Fruit fly (Drosophila melanogaster) whole organism, embryonic: ENCODE results near the gene CG15395.

Experiments
- CG10209 ChIP-seq: fragments of 200-800 bp; sonication (Bioruptor generic); optimal IDR thresholded peaks from 3 replicates; lab custom pipeline; 2017; ENCODE audit warnings: missing biosample characterization, mild to moderate bottlenecking, missing genetic modification characterization, missing genetic modification reagents
- CG10321 ChIP-seq: fragments of 200-800 bp; sonication (Bioruptor generic); IDR thresholded peaks from 2 replicates; pipeline ENCODE4 v1.3.6; 2022; ENCODE audit warnings: missing biosample characterization, missing genetic modification characterization
- CG10431 ChIP-seq: fragments of 200-800 bp; sonication (Bioruptor generic); optimal IDR thresholded peaks from 3 replicates; lab custom pipeline; 2018; ENCODE audit warnings: missing biosample characterization, mild to moderate bottlenecking, missing genetic modification characterization
- CG11085 ChIP-seq: fragments of 200-800 bp; sonication (Bioruptor generic); IDR thresholded peaks from 2 replicates; pipeline ENCODE4 v1.3.6; 2022; ENCODE audit warnings: missing biosample characterization, missing genetic modification characterization
- CG11504 ChIP-seq: fragments of 200-800 bp; sonication (Bioruptor generic); optimal IDR thresholded peaks from 3 replicates; lab custom pipeline; 2019; ENCODE audit warnings: missing biosample characterization, mild to moderate bottlenecking, missing genetic modification characterization, moderate library complexity
- CG11696 ChIP-seq: fragments of 200-800 bp; sonication (Bioruptor generic); IDR thresholded peaks from 2 replicates; pipeline ENCODE4 v1.3.6; 2022; ENCODE audit warnings: missing biosample characterization, missing genetic modification characterization
- CG13287 ChIP-seq: fragments of 200-800 bp; sonication (Bioruptor generic); IDR thresholded peaks from 2 replicates; pipeline ENCODE4 v1.3.6; 2022; ENCODE audit warnings: missing biosample characterization, missing genetic modification characterization; ENCODE audit not compliant: partially characterized antibody
- CG13894 ChIP-seq: fragments of 200-800 bp; sonication (Bioruptor generic); optimal IDR thresholded peaks from 3 replicates; lab custom pipeline; 2018; ENCODE audit warnings: missing biosample characterization, mild to moderate bottlenecking, missing genetic modification characterization, moderate library complexity
- CG14014 ChIP-seq: fragments of 200-800 bp; sonication (Bioruptor generic); IDR thresholded peaks from 2 replicates; pipeline ENCODE4 v1.3.6; 2022; ENCODE audit warnings: missing biosample characterization, missing genetic modification characterization
- CG14050 ChIP-seq: fragments of 200-800 bp; sonication (Bioruptor generic); IDR thresholded peaks from 3 replicates; pipeline ENCODE4 v1.3.6; 2022; ENCODE audit warnings: missing biosample characterization, missing genetic modification characterization
- CG15269 ChIP-seq: fragments of 200-800 bp; sonication (Bioruptor generic); optimal IDR thresholded peaks from 2 replicates; lab custom pipeline; 2018; ENCODE audit warnings: missing biosample characterization, mild to moderate bottlenecking, missing genetic modification characterization, moderate library complexity
- CG1603 ChIP-seq: fragments of 200-800 bp; sonication (Bioruptor generic); optimal IDR thresholded peaks from 2 replicates; lab custom pipeline; 2019; ENCODE audit warnings: missing biosample characterization, mild to moderate bottlenecking, missing genetic modification characterization, moderate library complexity
- CG1832 ChIP-seq: fragments of 200-800 bp; sonication (Bioruptor generic); optimal IDR thresholded peaks from 2 replicates; lab custom pipeline; 2017; ENCODE audit warnings: missing biosample characterization, mild to moderate bottlenecking, missing genetic modification characterization, inconsistent platforms
- CG32767 ChIP-seq: fragments of 200-800 bp; sonication (Bioruptor generic); IDR thresholded peaks from 2 replicates; pipeline ENCODE4 v1.3.6; 2022; ENCODE audit warnings: missing biosample characterization, missing genetic modification characterization
- CG3726 ChIP-seq: fragments of 200-800 bp; sonication (Bioruptor generic); IDR thresholded peaks from 3 replicates; pipeline ENCODE4, ENCODE4 v1.3.6; 2022; ENCODE audit warnings: missing biosample characterization, missing genetic modification characterization
- CG5180 ChIP-seq: fragments of 200-800 bp; sonication (Bioruptor generic); optimal IDR thresholded peaks from 3 replicates; lab custom pipeline; 2017; ENCODE audit warnings: missing biosample characterization, missing genetic modification characterization, mild to moderate bottlenecking, moderate library complexity, missing genetic modification reagents
- CG5245 ChIP-seq: fragments of 200-800 bp; sonication (Bioruptor generic); optimal IDR thresholded peaks from 3 replicates; lab custom pipeline; 2016; ENCODE audit warnings: missing biosample characterization, missing genetic modification characterization
- CG5953 ChIP-seq: fragments of 200-800 bp; sonication (Bioruptor generic); IDR thresholded peaks from 2 replicates; pipeline ENCODE4 v1.3.6; 2022; ENCODE audit warnings: missing biosample characterization, missing genetic modification characterization
- CG6175 ChIP-seq: fragments of 200-800 bp; sonication (Bioruptor generic); IDR thresholded peaks from 3 replicates; pipeline ENCODE4 v1.3.6; 2022; ENCODE audit warnings: missing biosample characterization, missing genetic modification characterization
- CG8478 ChIP-seq: fragments of >200 bp; optimal IDR thresholded peaks from 2 replicates; lab custom pipeline; 2018
- CG9797 ChIP-seq: fragments of 200-800 bp; sonication (Bioruptor generic); optimal IDR thresholded peaks from 3 replicates; lab custom pipeline; 2018; ENCODE audit warnings: missing biosample characterization, mild to moderate bottlenecking, missing genetic modification characterization
- Dbx ChIP-seq: fragments of 200-800 bp; sonication (Bioruptor generic); IDR thresholded peaks from 3 replicates; pipeline ENCODE4 v1.3.6; 2022; ENCODE audit warnings: missing biosample characterization, missing genetic modification characterization
- Doc2 ChIP-seq: fragments of 200-800 bp; sonication (Bioruptor generic); IDR thresholded peaks from 2 replicates; pipeline ENCODE4 v1.3.6; 2022; ENCODE audit warnings: missing biosample characterization, missing genetic modification characterization
- Gsc ChIP-seq: fragments of 200-800 bp; sonication (Bioruptor generic); IDR thresholded peaks from 2 replicates; pipeline ENCODE4 v1.3.6; 2022; ENCODE audit warnings: missing biosample characterization, missing genetic modification characterization
- H2.0 ChIP-seq: fragments of 200-800 bp; sonication (Bioruptor generic); IDR thresholded peaks from 2 replicates; pipeline ENCODE4 v1.3.6; 2022; ENCODE audit warnings: missing biosample characterization, missing genetic modification characterization
- Hsf ChIP-seq: fragments of 200-800 bp; sonication (Bioruptor generic); optimal IDR thresholded peaks from 3 replicates; lab custom pipeline; 2016; ENCODE audit warnings: missing biosample characterization, missing genetic modification characterization
- Myb ChIP-seq: fragments of 200-800 bp; sonication (Bioruptor generic); optimal IDR thresholded peaks from 2 replicates; lab custom pipeline; 2016; ENCODE audit warnings: missing biosample characterization, missing genetic modification characterization
- NC2β ChIP-seq: fragments of 200-800 bp; sonication (Bioruptor generic); optimal IDR thresholded peaks from 2 replicates; lab custom pipeline; 2016; ENCODE audit warnings: missing biosample characterization, missing genetic modification characterization
- NFAT ChIP-seq: fragments of 200-800 bp; sonication (Bioruptor generic); IDR thresholded peaks from 2 replicates; pipeline ENCODE4 v1.3.6; 2022; ENCODE audit warnings: missing biosample characterization, missing genetic modification characterization
- Nf-YA ChIP-seq: fragments of 200-800 bp; sonication (Bioruptor generic); IDR thresholded peaks from 2 replicates; pipeline ENCODE4 v1.3.6; 2022; ENCODE audit warnings: missing biosample characterization, missing genetic modification characterization
- Nf-YC ChIP-seq: fragments of 200-800 bp; optimal IDR thresholded peaks from 3 replicates; lab custom pipeline; 2019; ENCODE audit warnings: missing biosample characterization, mild to moderate bottlenecking, missing genetic modification characterization, moderate library complexity
- Sox102F ChIP-seq: fragments of 200-800 bp; sonication (Bioruptor generic); optimal IDR thresholded peaks from 2 replicates; lab custom pipeline; 2018; ENCODE audit warnings: missing biosample characterization, mild to moderate bottlenecking, missing genetic modification characterization, moderate library complexity
- YL-1 ChIP-seq: fragments of 200-800 bp; sonication (Bioruptor generic); optimal IDR thresholded peaks from 3 replicates; lab custom pipeline; 2017; ENCODE audit warnings: missing biosample characterization, mild to moderate bottlenecking, missing genetic modification characterization
- ash1 ChIP-seq: fragments of 200-800 bp; sonication (Bioruptor generic); optimal IDR thresholded peaks from 2 replicates; lab custom pipeline; 2018; ENCODE audit warnings: missing biosample characterization, mild to moderate bottlenecking, missing genetic modification characterization
- bigmax ChIP-seq: fragments of 200-800 bp; sonication (Bioruptor generic); optimal IDR thresholded peaks from 2 replicates; lab custom pipeline; 2018; ENCODE audit warnings: missing biosample characterization, mild to moderate bottlenecking, missing genetic modification characterization
- cg ChIP-seq: fragments of 200-800 bp; sonication (Bioruptor generic); optimal IDR thresholded peaks from 3 replicates; lab custom pipeline; 2019; ENCODE audit warnings: missing biosample characterization, mild to moderate bottlenecking, missing genetic modification characterization, moderate library complexity
- ci ChIP-seq: fragments of 200-800 bp; sonication (Bioruptor generic); IDR thresholded peaks from 3 replicates; pipeline ENCODE4 v1.3.6; 2022; ENCODE audit warnings: missing biosample characterization, missing genetic modification characterization
- dpn ChIP-seq, 2 experiments: fragments of 200-800 bp; sonication (Bioruptor generic); optimal IDR thresholded peaks; 3 replicates each; lab custom pipeline; 2016; ENCODE audit warnings: missing biosample characterization in 2 of 2, missing genetic modification characterization in 2 of 2
- ewg ChIP-seq: fragments of 200-800 bp; sonication (Bioruptor generic); optimal IDR thresholded peaks from 3 replicates; lab custom pipeline; 2017; ENCODE audit warnings: mild to moderate bottlenecking, missing biosample characterization, missing genetic modification reagents, missing genetic modification characterization
- gro ChIP-seq: fragments of 200-800 bp; sonication (Bioruptor generic); optimal IDR thresholded peaks from 2 replicates; lab custom pipeline; 2016; ENCODE audit warnings: missing biosample characterization, missing genetic modification characterization
- ind ChIP-seq: fragments of 200-800 bp; sonication (Bioruptor generic); optimal IDR thresholded peaks from 3 replicates; lab custom pipeline; 2016; ENCODE audit warnings: missing biosample characterization, missing genetic modification characterization
- insv ChIP-seq, 2 experiments: fragments of 200-800 bp; sonication (Bioruptor generic); optimal IDR thresholded peaks; 3 replicates each; lab custom pipeline; 2016 to 2018; ENCODE audit warnings: missing biosample characterization in 2 of 2, missing genetic modification characterization in 2 of 2
- nerfin-1 ChIP-seq: fragments of 200-800 bp; sonication (Bioruptor generic); optimal IDR thresholded peaks from 3 replicates; lab custom pipeline; 2019; ENCODE audit warnings: missing biosample characterization, mild to moderate bottlenecking, missing genetic modification characterization, moderate library complexity
- pan ChIP-seq, 4 experiments: fragments of >200 bp in 3 of 4; fragments of 200-800 bp in 1 of 4; sonication (Bioruptor generic) in 1 of 4; optimal IDR thresholded peaks in 3 of 4; IDR thresholded peaks in 1 of 4; 2 replicates each; pipeline versions ENCODE4 v1.3.6 to Lab custom; 2017 to 2022; ENCODE audit warnings: missing biosample characterization in 2 of 4, missing genetic modification characterization in 2 of 4, mixed read lengths in 1 of 4
- rib ChIP-seq: fragments of 200-800 bp; sonication (Bioruptor generic); IDR thresholded peaks from 2 replicates; pipeline ENCODE4 v1.3.6; 2022; ENCODE audit warnings: missing biosample characterization, missing genetic modification characterization
- schlank ChIP-seq: fragments of 200-800 bp; sonication (Bioruptor generic); optimal IDR thresholded peaks from 2 replicates; lab custom pipeline; 2018; ENCODE audit warnings: missing biosample characterization, mild to moderate bottlenecking, missing genetic modification characterization
- sim ChIP-seq: fragments of 200-800 bp; sonication (Bioruptor generic); IDR thresholded peaks from 2 replicates; pipeline ENCODE4 v1.3.6; 2022; ENCODE audit warnings: missing biosample characterization, missing genetic modification characterization
- sna ChIP-seq: fragments of 200-800 bp; sonication (Bioruptor generic); IDR thresholded peaks from 2 replicates; pipeline ENCODE4 v1.3.6; 2022; ENCODE audit warnings: missing biosample characterization, missing genetic modification characterization; ENCODE audit not compliant: partially characterized antibody
- vvl ChIP-seq: fragments of 200-800 bp; sonication (Bioruptor generic); IDR thresholded peaks from 2 replicates; pipeline ENCODE4 v1.3.6; 2022; ENCODE audit warnings: missing biosample characterization, missing genetic modification characterization
- wek ChIP-seq: fragments of 200-800 bp; sonication (Bioruptor generic); optimal IDR thresholded peaks from 3 replicates; lab custom pipeline; 2018; ENCODE audit warnings: missing biosample characterization, mild to moderate bottlenecking, missing genetic modification characterization, moderate library complexity
- wor ChIP-seq: fragments of 200-800 bp; sonication (Bioruptor generic); IDR thresholded peaks from 2 replicates; pipeline ENCODE4 v1.3.6; 2022; ENCODE audit warnings: missing biosample characterization, missing genetic modification characterization

Gene CG15395

DNA sequence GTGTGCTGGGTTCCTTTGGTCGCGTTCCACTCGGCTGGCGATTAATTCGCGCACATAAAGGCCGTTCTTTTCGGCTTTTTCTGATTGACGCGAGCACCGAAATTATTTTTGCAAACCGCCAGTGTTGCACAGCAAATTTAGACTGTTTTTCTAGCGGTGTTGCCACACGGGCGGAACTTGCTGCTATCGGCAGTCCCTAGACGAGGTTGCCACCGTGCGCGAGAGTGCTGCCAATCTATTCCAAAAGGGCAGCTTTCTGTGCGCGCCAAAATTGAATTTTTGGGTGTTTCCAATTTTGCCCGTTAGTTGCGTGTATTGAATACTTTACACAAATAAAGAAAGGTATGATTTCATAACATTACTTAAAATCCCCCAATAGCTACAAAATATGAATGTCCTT is 24.5 kb upstream of the CG15395 start, which contains the start of gene Drp1 (continued):
- TF ChIP-seq CG1603 (tag; lab: Kevin White, UChicago) (peak; percentile 90), pan (optimal IDR thresholded peaks at IDR 0.05; lab: Kevin White, UChicago) (no peak), pan (GFP tag; optimal IDR thresholded peaks at IDR 0.05 in 1 of 2, IDR thresholded peaks at IDR 0.05 in 1 of 2) (peak in 1 of 2 experiments; percentile 51), NC2β (GFP tag; lab: Kevin White, UChicago) (peak; percentile 57), NFAT (GFP tag; lab: Robert Waterston, UW) (peak; percentile 68), Myb (GFP tag; lab: Kevin White, UChicago) (peak; percentile 66), Nf-YC (no peak), ci (peak; percentile 60; the same call in 1 of the 3 replicates), CG10431 (GFP tag; lab: Kevin White, UChicago) (no peak), CG6175 (GFP tag; lab: Robert Waterston, UW) (no peak), cg (no peak), CG5953 (GFP tag; lab: Robert Waterston, UW) (no peak), ewg (GFP tag; lab: Kevin White, UChicago) (peak; percentile 12), sna (peak; percentile 56; the same call in 1 of the 2 replicates), CG5245 (peak; percentile 14), Sox102F (GFP tag; lab: Kevin White, UChicago) (no peak), Nf-YA (no peak), CG9797 (peak; percentile 54), CG14014 (GFP tag; lab: Robert Waterston, UW) (peak; percentile 47; the same call in 1 of the 2 replicates), CG10321 (no peak), wek (GFP tag; lab: Kevin White, UChicago) (no peak), CG13287 (GFP tag; lab: Robert Waterston, UW) (peak; percentile 88), sim (GFP tag; lab: Robert Waterston, UW) (no peak), bigmax (GFP tag; lab: Kevin White, UChicago) (peak; percentile 22), Dbx (GFP tag; lab: Robert Waterston, UW) (peak; percentile 72), CG8478 (no peak), H2.0 (GFP tag; lab: Robert Waterston, UW) (peak; percentile 34; the same call in 1 of the 2 replicates), CG14050 (GFP tag; lab: Robert Waterston, UW) (no peak), CG3726 (GFP tag; lab: Robert Waterston, UW) (no peak), schlank (no peak), vvl (peak; percentile 50; the same call in 1 of the 2 replicates), CG11696 (GFP tag; lab: Robert Waterston, UW) (no peak), insv (GFP tag; optimal IDR thresholded peaks at IDR 0.05; lab: Kevin White, UChicago) (peak in 1 of 2 experiments; percentile 51), CG1832 (no peak), CG13894 (tag; lab: Kevin White, UChicago) (peak; percentile 46), CG32767 (GFP tag; lab: Robert Waterston, UW) (no peak), CG10209 (peak; percentile 31), CG11504 (tag; lab: Kevin White, UChicago) (no peak), dpn (GFP tag; optimal IDR thresholded peaks at IDR 0.05; lab: Kevin White, UChicago) (peak; percentile 70 to 74), Hsf (GFP tag; lab: Kevin White, UChicago) (peak; percentile 66), gro (peak; percentile 51), Doc2 (GFP tag; lab: Robert Waterston, UW) (no peak), wor (no peak), CG5180 (GFP tag; lab: Kevin White, UChicago) (no peak), YL-1 (peak; percentile 66), ind (peak; percentile 43), ash1 (no peak), CG11085 (GFP tag; lab: Robert Waterston, UW) (peak; percentile 52; the same call in 1 of the 2 replicates), nerfin-1 (tag; lab: Kevin White, UChicago) (peak; percentile 39), rib (GFP tag; lab: Robert Waterston, UW) (peak; percentile 92), CG15269 (tag; lab: Kevin White, UChicago) (no peak), Gsc (GFP tag; lab: Robert Waterston, UW) (no peak)
